Fruit fly (Drosophila melanogaster) whole organism, embryonic: ENCODE results near the gene CG14205.

Source experiments
- Adf1 ChIP-seq: fragments of 200-800 bp; sonication (Bioruptor generic); IDR thresholded peaks from 2 replicates; pipeline ENCODE4 v1.3.6; 2022; ENCODE audit warnings: missing biosample characterization, missing genetic modification characterization
- Asciz ChIP-seq: fragments of 200-800 bp; sonication (Bioruptor generic); optimal IDR thresholded peaks from 2 replicates; lab custom pipeline; 2017; ENCODE audit warnings: missing biosample characterization, mild to moderate bottlenecking, missing genetic modification characterization, missing genetic modification reagents
- CG10959 ChIP-seq: fragments of 200-800 bp; sonication (Bioruptor generic); IDR thresholded peaks from 2 replicates; pipeline ENCODE4 v1.3.6; 2022; ENCODE audit warnings: missing biosample characterization, missing genetic modification characterization
- CG12659 ChIP-seq: fragments of 200-800 bp; sonication (Bioruptor generic); optimal IDR thresholded peaks from 3 replicates; lab custom pipeline; 2017; ENCODE audit warnings: mild to moderate bottlenecking, missing biosample characterization, missing genetic modification reagents, missing genetic modification characterization
- CG13287 ChIP-seq: fragments of 200-800 bp; sonication (Bioruptor generic); IDR thresholded peaks from 2 replicates; pipeline ENCODE4 v1.3.6; 2022; ENCODE audit warnings: missing biosample characterization, missing genetic modification characterization; ENCODE audit not compliant: partially characterized antibody
- CG14441 ChIP-seq: fragments of 200-800 bp; sonication (Bioruptor generic); IDR thresholded peaks from 2 replicates; pipeline ENCODE4 v1.3.6; 2022; ENCODE audit warnings: missing biosample characterization, missing genetic modification characterization
- CG14667 ChIP-seq: fragments of 200-800 bp; sonication (Bioruptor generic); IDR thresholded peaks from 2 replicates; pipeline ENCODE4 v1.3.6; 2022; ENCODE audit warnings: missing biosample characterization, missing genetic modification characterization
- CG18262 ChIP-seq: fragments of 200-800 bp; optimal IDR thresholded peaks from 3 replicates; lab custom pipeline; 2019; ENCODE audit warnings: missing biosample characterization, mild to moderate bottlenecking, missing genetic modification characterization, moderate library complexity
- CG3163 ChIP-seq: fragments of 200-800 bp; sonication (Bioruptor generic); optimal IDR thresholded peaks from 3 replicates; lab custom pipeline; 2016; ENCODE audit warnings: missing biosample characterization, missing genetic modification characterization
- CG3995 ChIP-seq: fragments of 200-800 bp; sonication (Bioruptor generic); optimal IDR thresholded peaks from 3 replicates; lab custom pipeline; 2016; ENCODE audit warnings: missing biosample characterization, missing genetic modification characterization
- CG43689 ChIP-seq: fragments of 200-800 bp; sonication (Bioruptor generic); IDR thresholded peaks from 2 replicates; pipeline ENCODE4 v1.3.6; 2022; ENCODE audit warnings: missing biosample characterization, missing genetic modification characterization
- CG4617 ChIP-seq: fragments of 200-800 bp; sonication (Bioruptor generic); optimal IDR thresholded peaks from 3 replicates; lab custom pipeline; 2016; ENCODE audit warnings: missing biosample characterization, missing genetic modification characterization, borderline replicate concordance
- CG4707 ChIP-seq: fragments of 200-800 bp; sonication (Bioruptor generic); optimal IDR thresholded peaks from 2 replicates; lab custom pipeline; 2018; ENCODE audit warnings: missing biosample characterization, mild to moderate bottlenecking, missing genetic modification characterization, moderate library complexity
- CG5180 ChIP-seq: fragments of 200-800 bp; sonication (Bioruptor generic); optimal IDR thresholded peaks from 3 replicates; lab custom pipeline; 2017; ENCODE audit warnings: missing biosample characterization, missing genetic modification characterization, mild to moderate bottlenecking, moderate library complexity, missing genetic modification reagents
- CG5245 ChIP-seq: fragments of 200-800 bp; sonication (Bioruptor generic); optimal IDR thresholded peaks from 3 replicates; lab custom pipeline; 2016; ENCODE audit warnings: missing biosample characterization, missing genetic modification characterization
- CG6175 ChIP-seq: fragments of 200-800 bp; sonication (Bioruptor generic); IDR thresholded peaks from 3 replicates; pipeline ENCODE4 v1.3.6; 2022; ENCODE audit warnings: missing biosample characterization, missing genetic modification characterization
- CG8089 ChIP-seq: fragments of 200-800 bp; sonication (Bioruptor generic); optimal IDR thresholded peaks from 3 replicates; lab custom pipeline; 2016; ENCODE audit warnings: missing biosample characterization, missing genetic modification characterization
- Dip3 ChIP-seq: fragments of 200-800 bp; sonication (Bioruptor generic); optimal IDR thresholded peaks from 3 replicates; lab custom pipeline; 2016; ENCODE audit warnings: missing biosample characterization, missing genetic modification characterization
- Med ChIP-seq: fragments of 200-800 bp; sonication (Bioruptor generic); peaks from one replicate; lab custom pipeline; 2016; ENCODE audit warnings: missing biosample characterization, missing genetic modification characterization, mild to moderate bottlenecking, inconsistent platforms, moderate library complexity
- Mrtf ChIP-seq: fragments of 200-800 bp; sonication (Bioruptor generic); IDR thresholded peaks from 3 replicates; pipeline ENCODE4 v1.3.6; 2022; ENCODE audit warnings: missing biosample characterization, missing genetic modification characterization
- NFAT ChIP-seq: fragments of 200-800 bp; sonication (Bioruptor generic); IDR thresholded peaks from 2 replicates; pipeline ENCODE4 v1.3.6; 2022; ENCODE audit warnings: missing biosample characterization, missing genetic modification characterization
- Neu2 ChIP-seq: fragments of 200-800 bp; sonication (Bioruptor generic); optimal IDR thresholded peaks from 3 replicates; lab custom pipeline; 2016; ENCODE audit warnings: missing biosample characterization, missing genetic modification characterization, borderline replicate concordance
- Pdp1 ChIP-seq, 2 experiments: fragments of 200-800 bp; sonication (Bioruptor generic); optimal IDR thresholded peaks; 3 replicates each; lab custom pipeline; 2016; ENCODE audit warnings: missing biosample characterization in 2 of 2, missing genetic modification characterization in 2 of 2, mild to moderate bottlenecking in 1 of 2, moderate library complexity in 1 of 2
- Sox102F ChIP-seq: fragments of 200-800 bp; sonication (Bioruptor generic); optimal IDR thresholded peaks from 2 replicates; lab custom pipeline; 2018; ENCODE audit warnings: missing biosample characterization, mild to moderate bottlenecking, missing genetic modification characterization, moderate library complexity
- YL-1 ChIP-seq: fragments of 200-800 bp; sonication (Bioruptor generic); optimal IDR thresholded peaks from 3 replicates; lab custom pipeline; 2017; ENCODE audit warnings: missing biosample characterization, mild to moderate bottlenecking, missing genetic modification characterization
- al ChIP-seq: fragments of 200-800 bp; sonication (Bioruptor generic); IDR thresholded peaks from 2 replicates; pipeline ENCODE4 v1.3.6; 2022; ENCODE audit warnings: missing biosample characterization, missing genetic modification characterization
- cg ChIP-seq: fragments of 200-800 bp; sonication (Bioruptor generic); optimal IDR thresholded peaks from 3 replicates; lab custom pipeline; 2019; ENCODE audit warnings: missing biosample characterization, mild to moderate bottlenecking, missing genetic modification characterization, moderate library complexity
- chinmo ChIP-seq: fragments of 200-800 bp; sonication (Bioruptor generic); IDR thresholded peaks from 4 replicates; pipeline ENCODE4 v1.3.6; 2022; ENCODE audit warnings: missing biosample characterization, missing genetic modification characterization; ENCODE audit not compliant: partially characterized antibody
- crol ChIP-seq: fragments of 200-800 bp; sonication (Bioruptor generic); IDR thresholded peaks from 2 replicates; pipeline ENCODE4 v1.3.6; 2022; ENCODE audit warnings: missing biosample characterization, missing genetic modification characterization
- exex ChIP-seq: fragments of 200-800 bp; sonication (Bioruptor generic); optimal IDR thresholded peaks from 4 replicates; lab custom pipeline; 2018; ENCODE audit warnings: missing biosample characterization, mild to moderate bottlenecking, missing genetic modification characterization, moderate library complexity
- fru ChIP-seq: fragments of >200 bp; optimal IDR thresholded peaks from 2 replicates; lab custom pipeline; 2017
- ftz-f1 ChIP-seq: fragments of 200-800 bp; sonication (Bioruptor generic); optimal IDR thresholded peaks from 2 replicates; lab custom pipeline; 2016; ENCODE audit warnings: missing biosample characterization, missing genetic modification characterization
- ken ChIP-seq: fragments of 200-800 bp; sonication (Bioruptor generic); IDR thresholded peaks from 3 replicates; pipeline ENCODE4 v1.3.6; 2022; ENCODE audit warnings: missing biosample characterization, missing genetic modification characterization
- nerfin-1 ChIP-seq: fragments of 200-800 bp; sonication (Bioruptor generic); optimal IDR thresholded peaks from 3 replicates; lab custom pipeline; 2019; ENCODE audit warnings: missing biosample characterization, mild to moderate bottlenecking, missing genetic modification characterization, moderate library complexity
- pros ChIP-seq: fragments of 200-800 bp; sonication (Bioruptor generic); optimal IDR thresholded peaks from 3 replicates; lab custom pipeline; 2019; ENCODE audit warnings: missing biosample characterization, mild to moderate bottlenecking, missing genetic modification characterization, moderate library complexity
- schlank ChIP-seq: fragments of 200-800 bp; sonication (Bioruptor generic); optimal IDR thresholded peaks from 2 replicates; lab custom pipeline; 2018; ENCODE audit warnings: missing biosample characterization, mild to moderate bottlenecking, missing genetic modification characterization
- shn ChIP-seq: fragments of 200-800 bp; sonication (Bioruptor generic); optimal IDR thresholded peaks from 3 replicates; lab custom pipeline; 2016; ENCODE audit warnings: missing biosample characterization, missing genetic modification characterization
- so ChIP-seq: fragments of 200-800 bp; sonication (Bioruptor generic); IDR thresholded peaks from 3 replicates; pipeline ENCODE4 v1.3.6; 2022; ENCODE audit warnings: missing biosample characterization, missing genetic modification characterization
- sr ChIP-seq: fragments of 200-800 bp; sonication (Bioruptor generic); IDR thresholded peaks from 3 replicates; pipeline ENCODE4 v1.3.6; 2022; ENCODE audit warnings: missing biosample characterization, missing genetic modification characterization
- vvl ChIP-seq: fragments of 200-800 bp; sonication (Bioruptor generic); IDR thresholded peaks from 2 replicates; pipeline ENCODE4 v1.3.6; 2022; ENCODE audit warnings: missing biosample characterization, missing genetic modification characterization

Gene CG14205

DNA sequence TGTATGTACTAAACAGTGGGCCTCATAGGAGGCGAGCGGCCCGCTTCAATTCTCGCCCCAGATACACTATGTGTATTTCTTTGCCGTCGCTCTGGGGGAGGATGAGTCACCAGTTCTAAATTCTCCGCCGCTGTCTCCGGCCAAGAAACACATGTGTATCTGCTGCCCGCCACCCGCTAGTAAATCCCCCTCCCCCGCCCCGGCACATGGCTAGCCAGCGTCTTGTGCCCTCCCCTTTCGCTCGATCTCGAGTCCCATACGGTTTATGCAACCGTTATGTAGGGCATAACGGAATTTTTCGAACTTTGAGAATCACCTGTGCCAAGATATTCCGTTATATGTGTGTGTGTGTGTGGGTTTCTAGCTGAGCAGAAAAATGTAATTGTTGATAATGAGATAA is 13.5 kb downstream of the CG14205 start (continued):
- TF ChIP-seq Asciz (GFP tag; lab: Kevin White, UChicago) (no peak), CG6175 (peak; percentile 51; the same call in 2 of the 3 replicates), exex (tag; lab: Kevin White, UChicago) (peak; percentile 32), shn (no peak), Neu2 (GFP tag; lab: Kevin White, UChicago) (no peak), nerfin-1 (tag; lab: Kevin White, UChicago) (no peak), fru (lab: Kevin White, UChicago) (no peak), Sox102F (GFP tag; lab: Kevin White, UChicago) (no peak), chinmo (GFP tag; lab: Robert Waterston, UW) (no peak), CG18262 (tag; lab: Kevin White, UChicago) (no peak), NFAT (GFP tag; lab: Robert Waterston, UW) (peak; percentile 53; the same call in 1 of the 2 replicates), pros (GFP tag; lab: Kevin White, UChicago) (peak; percentile 83), CG5245 (no peak), Mrtf (GFP tag; lab: Robert Waterston, UW) (no peak), CG43689 (GFP tag; lab: Robert Waterston, UW) (no peak), schlank (tag; lab: Kevin White, UChicago) (no peak), cg (peak; percentile 23), Dip3 (GFP tag; lab: Kevin White, UChicago) (no peak), Adf1 (GFP tag; lab: Robert Waterston, UW) (peak; percentile 9; the same call in 1 of the 2 replicates), so (GFP tag; lab: Robert Waterston, UW) (no peak), al (GFP tag; lab: Robert Waterston, UW) (no peak), Pdp1 (GFP tag; optimal IDR thresholded peaks at IDR 0.05; lab: Kevin White, UChicago) (peak in 1 of 2 experiments; percentile 85), CG10959 (no peak), CG4707 (peak; percentile 39), CG3163 (GFP tag; lab: Kevin White, UChicago) (no peak), ken (GFP tag; lab: Robert Waterston, UW) (no peak), CG13287 (no peak), CG8089 (GFP tag; lab: Kevin White, UChicago) (no peak), CG4617 (GFP tag; lab: Kevin White, UChicago) (no peak), CG14667 (no peak), crol (GFP tag; lab: Robert Waterston, UW) (peak; percentile 96)

DNA sequence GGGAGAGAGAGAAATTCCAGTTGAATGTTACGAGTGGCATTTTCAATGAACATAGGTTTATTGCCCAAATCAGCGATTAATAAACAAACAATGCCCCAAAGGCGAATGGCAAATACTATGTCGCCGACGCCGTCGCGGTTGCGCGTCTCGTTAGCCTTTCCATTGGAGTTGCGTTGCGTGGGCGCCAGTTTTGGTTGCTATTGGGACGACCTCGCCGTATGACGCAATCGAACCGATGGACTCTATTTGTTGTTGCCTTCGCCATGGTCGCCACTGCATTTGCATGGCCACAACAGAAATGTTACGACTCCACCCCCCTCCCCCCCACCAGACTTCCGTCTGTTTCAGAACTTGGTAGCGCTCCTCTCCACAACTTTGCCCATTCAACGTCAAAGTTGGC is 14.1 kb downstream of the CG14205 start:
- peak; percentile 41 for TF ChIP-seq Med (GFP tag; lab: Kevin White, UChicago)
- peak in 1 of 2 experiments; percentile 76 for TF ChIP-seq Pdp1 (GFP tag; optimal IDR thresholded peaks at IDR 0.05; lab: Kevin White, UChicago)
- peak; percentile 82 for TF ChIP-seq sr
- TF ChIP-seq ftz-f1, result peak; percentile 35
- TF ChIP-seq YL-1, result no peak
- TF ChIP-seq chinmo (GFP tag; lab: Robert Waterston, UW), result 0 out of 4 replicates have a peak, but pooled peaks have one; percentile 48
- peak; percentile 61 for TF ChIP-seq CG5180 (GFP tag; lab: Kevin White, UChicago)
- peak; percentile 0; the same call in 1 of the 2 replicates for TF ChIP-seq vvl (GFP tag; lab: Robert Waterston, UW)
- no peak for TF ChIP-seq CG3995 (GFP tag; lab: Kevin White, UChicago)
- 0 out of 2 replicates have a peak, but pooled peaks have one; percentile 18 for TF ChIP-seq CG14441
- no peak for TF ChIP-seq CG12659 (GFP tag; lab: Kevin White, UChicago)
